Comparison of ENCODE assay signal across 3 worm cellular contexts in the genomic region with DNA sequence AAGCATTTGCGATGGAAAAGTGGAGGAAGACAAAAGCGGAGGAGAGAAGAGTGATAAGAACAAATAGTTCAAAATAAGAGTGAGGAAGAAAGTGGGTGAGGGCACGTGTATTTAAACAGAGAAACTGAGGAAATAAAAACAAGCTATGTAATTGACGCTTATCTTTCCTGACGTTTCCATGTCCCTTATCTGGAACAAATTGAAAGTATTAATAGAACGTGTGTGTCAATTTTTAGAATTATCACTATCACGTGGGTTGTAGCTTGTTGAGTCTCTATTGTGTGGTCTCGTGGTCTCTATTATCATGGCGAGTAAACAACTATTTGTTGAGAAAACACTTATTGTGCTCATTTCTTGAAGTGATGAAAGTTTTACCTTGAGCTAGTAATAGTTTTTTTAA.
TF ChIP-seq lines count a peak whose summit lies in the region.

A gene (minus strand): TSS at position 104 of the 400 bp plus-strand sequence.

TF ChIP-seq in whole organism, L1 larva, 84 proteins besides CTCF, POLR2A, EP300 and RAD21 (continued from another document and continues in another):
- TF ChIP-seq aly-2 (tag; optimal IDR thresholded peaks at IDR 0.05; lab: Kevin White, UChicago), result no peak
- TF ChIP-seq lsy-2 (tag; optimal IDR thresholded peaks at IDR 0.05; lab: Kevin White, UChicago), result no peak
- TF ChIP-seq Y116A8C.19 (tag; optimal IDR thresholded peaks at IDR 0.05; lab: Kevin White, UChicago; ENCODE audit: borderline replicate concordance), result no peak
- TF ChIP-seq ceh-8 (GFP tag; optimal IDR thresholded peaks at IDR 0.05; lab: Kevin White, UChicago), result no peak
- TF ChIP-seq sptf-1 (tag; optimal IDR thresholded peaks at IDR 0.05; lab: Kevin White, UChicago), result no peak
- no peak for TF ChIP-seq unc-62 (GFP tag; optimal IDR thresholded peaks at IDR 0.05; lab: Kevin White, UChicago)
- TF ChIP-seq pqm-1 (tag; optimal IDR thresholded peaks at IDR 0.05; lab: Kevin White, UChicago), result no peak
- no peak for TF ChIP-seq lin-13 (GFP tag; optimal IDR thresholded peaks at IDR 0.05; lab: Kevin White, UChicago)
- TF ChIP-seq fkh-8 (tag; optimal IDR thresholded peaks at IDR 0.05; lab: Kevin White, UChicago), result no peak
- TF ChIP-seq lin-39 (tag; optimal IDR thresholded peaks at IDR 0.05; lab: Kevin White, UChicago), result no peak
- no peak for TF ChIP-seq efl-1 (optimal IDR thresholded peaks at IDR 0.05; lab: Kevin White, UChicago)
- peak in 1 of 2 experiments; percentile 87 for TF ChIP-seq efl-1 (GFP tag; optimal IDR thresholded peaks at IDR 0.05 in 1 of 2; lab: Kevin White, UChicago)
- no peak for TF ChIP-seq mep-1 (tag; optimal IDR thresholded peaks at IDR 0.05; lab: Kevin White, UChicago)
- no peak for TF ChIP-seq nhr-12 (tag; optimal IDR thresholded peaks at IDR 0.05; lab: Kevin White, UChicago)
- no peak for TF ChIP-seq C04F5.9 (tag; optimal IDR thresholded peaks at IDR 0.05; lab: Kevin White, UChicago)
- no peak for TF ChIP-seq sup-37 (GFP tag; optimal IDR thresholded peaks at IDR 0.05; lab: Kevin White, UChicago)
- no peak for TF ChIP-seq nhr-11 (tag; optimal IDR thresholded peaks at IDR 0.05; lab: Kevin White, UChicago)
- peak; percentile 68 for TF ChIP-seq nhr-71 (tag; optimal IDR thresholded peaks at IDR 0.05; lab: Kevin White, UChicago)
- TF ChIP-seq ceh-63 (GFP tag; optimal IDR thresholded peaks at IDR 0.05; lab: Kevin White, UChicago), result no peak
- no peak for TF ChIP-seq F16B12.6 (tag; optimal IDR thresholded peaks at IDR 0.05; lab: Kevin White, UChicago)
- TF ChIP-seq ztf-4 (tag; optimal IDR thresholded peaks at IDR 0.05; lab: Kevin White, UChicago), result no peak
- TF ChIP-seq tbx-2 (tag; optimal IDR thresholded peaks at IDR 0.05; lab: Kevin White, UChicago), result no peak
- TF ChIP-seq nhr-19 (GFP tag; conservative IDR thresholded peaks at IDR 0.05; lab: Robert Waterston, UW), result peak; percentile 32
- no peak for TF ChIP-seq lir-3 (tag; optimal IDR thresholded peaks at IDR 0.05; lab: Kevin White, UChicago; ENCODE audit: poor library complexity)
- no peak for TF ChIP-seq sox-4 (tag; optimal IDR thresholded peaks at IDR 0.05; lab: Kevin White, UChicago)
- no peak for TF ChIP-seq nhr-77 (tag; optimal IDR thresholded peaks at IDR 0.05; lab: Kevin White, UChicago)
- peak; percentile 58 for TF ChIP-seq hpl-2 (GFP tag; optimal IDR thresholded peaks at IDR 0.05; lab: Kevin White, UChicago)
- TF ChIP-seq rnt-1 (tag; optimal IDR thresholded peaks at IDR 0.05; lab: Kevin White, UChicago), result no peak
- no peak for TF ChIP-seq C34B4.2 (tag; optimal IDR thresholded peaks at IDR 0.05; lab: Kevin White, UChicago)
- peak in 1 of 2 experiments; percentile 76 for TF ChIP-seq lin-35 (GFP tag; optimal IDR thresholded peaks at IDR 0.05; lab: Kevin White, UChicago)
- TF ChIP-seq vab-15 (tag; optimal IDR thresholded peaks at IDR 0.05; lab: Kevin White, UChicago), result no peak
- no peak for TF ChIP-seq grh-1 (GFP tag; IDR thresholded peaks at IDR 0.05; lab: Robert Waterston, UW)
- peak; percentile 30 for TF ChIP-seq nhr-85 (tag; lab: Kevin White, UChicago)
- no peak for TF ChIP-seq irx-1 (tag; optimal IDR thresholded peaks at IDR 0.05; lab: Kevin White, UChicago)
- TF ChIP-seq nhr-47 (tag; optimal IDR thresholded peaks at IDR 0.05; lab: Kevin White, UChicago), result no peak
- TF ChIP-seq swsn-7 (tag; optimal IDR thresholded peaks at IDR 0.05; lab: Kevin White, UChicago), result no peak
- no peak for TF ChIP-seq pag-3 (tag; optimal IDR thresholded peaks at IDR 0.05; lab: Kevin White, UChicago; ENCODE audit: borderline replicate concordance, insufficient read depth)
- TF ChIP-seq unc-30 (tag; optimal IDR thresholded peaks at IDR 0.05; lab: Kevin White, UChicago), result no peak
- TF ChIP-seq unc-130 (tag; optimal IDR thresholded peaks at IDR 0.05; lab: Kevin White, UChicago), result no peak
- TF ChIP-seq nhr-28 (tag; optimal IDR thresholded peaks at IDR 0.05; lab: Kevin White, UChicago), result no peak
- no peak for TF ChIP-seq hlh-17 (GFP tag; optimal IDR thresholded peaks at IDR 0.05; lab: Kevin White, UChicago; ENCODE audit: borderline replicate concordance)
- no peak for TF ChIP-seq ets-5 (GFP tag; IDR thresholded peaks at IDR 0.05; lab: Robert Waterston, UW)
- no peak for TF ChIP-seq hlh-4 (tag; optimal IDR thresholded peaks at IDR 0.05; lab: Kevin White, UChicago)
- TF ChIP-seq unc-86 (tag; optimal IDR thresholded peaks at IDR 0.05; lab: Kevin White, UChicago), result no peak

TF ChIP-seq in whole organism, L2 larva, 48 proteins besides CTCF, POLR2A, EP300 and RAD21 (continued from another document):
- TF ChIP-seq Y55F3AM.14 (GFP tag; optimal IDR thresholded peaks at IDR 0.05; lab: Kevin White, UChicago), result no peak
- TF ChIP-seq snpc-4 (tag; optimal IDR thresholded peaks at IDR 0.05; lab: Kevin White, UChicago), result no peak
- no peak for TF ChIP-seq R02D3.7 (tag; optimal IDR thresholded peaks at IDR 0.05; lab: Kevin White, UChicago)
- no peak for TF ChIP-seq lsy-2 (tag; optimal IDR thresholded peaks at IDR 0.05; lab: Kevin White, UChicago)
- TF ChIP-seq unc-55 (GFP tag; optimal IDR thresholded peaks at IDR 0.05; lab: Kevin White, UChicago), result no peak
- peak; percentile 76 for TF ChIP-seq crh-2 (tag; optimal IDR thresholded peaks at IDR 0.05; lab: Kevin White, UChicago)
- peak; percentile 43 for TF ChIP-seq nhr-129 (tag; optimal IDR thresholded peaks at IDR 0.05; lab: Kevin White, UChicago)
- TF ChIP-seq nhr-25 (tag; optimal IDR thresholded peaks at IDR 0.05; lab: Kevin White, UChicago), result no peak
- no peak for TF ChIP-seq nhr-237 (tag; optimal IDR thresholded peaks at IDR 0.05; lab: Kevin White, UChicago)
- peak; percentile 86 for TF ChIP-seq sma-9 (GFP tag; optimal IDR thresholded peaks at IDR 0.05; lab: Kevin White, UChicago)
- no peak for TF ChIP-seq sma-9 (tag; optimal IDR thresholded peaks at IDR 0.05; lab: Kevin White, UChicago)
- TF ChIP-seq gmeb-1 (tag; optimal IDR thresholded peaks at IDR 0.05; lab: Kevin White, UChicago), result peak; percentile 55
- no peak for TF ChIP-seq ztf-4 (tag; optimal IDR thresholded peaks at IDR 0.05; lab: Kevin White, UChicago)
- no peak for TF ChIP-seq aly-2 (tag; optimal IDR thresholded peaks at IDR 0.05; lab: Kevin White, UChicago)
TF ChIP-seq in whole organism, L2 larva: peak in this region for 5.

TF ChIP-seq in whole organism, L4 larva, 104 proteins besides CTCF, POLR2A, EP300 and RAD21 (continued from another document):
- TF ChIP-seq mdl-1 (tag; optimal IDR thresholded peaks at IDR 0.05; lab: Kevin White, UChicago) (peak in 1 of 2 experiments; percentile 72), arid-1 (GFP tag; conservative IDR thresholded peaks at IDR 0.05; lab: Robert Waterston, UW) (no peak), nhr-28 (tag; optimal IDR thresholded peaks at IDR 0.05; lab: Kevin White, UChicago) (peak; percentile 80), lin-15B (tag; optimal IDR thresholded peaks at IDR 0.05; lab: Kevin White, UChicago) (no peak), dmd-6 (GFP tag; IDR thresholded peaks at IDR 0.05; lab: Robert Waterston, UW) (peak; percentile 95), duxl-1 (tag; optimal IDR thresholded peaks at IDR 0.05; lab: Kevin White, UChicago; ENCODE audit: poor library complexity) (no peak), nhr-48 (tag; optimal IDR thresholded peaks at IDR 0.05; lab: Kevin White, UChicago) (peak; percentile 91), spr-1 (tag; optimal IDR thresholded peaks at IDR 0.05; lab: Kevin White, UChicago) (no peak), gei-8 (GFP tag; optimal IDR thresholded peaks at IDR 0.05; lab: Kevin White, UChicago) (no peak), vab-7 (GFP tag; IDR thresholded peaks at IDR 0.05; lab: Robert Waterston, UW) (no peak), nhr-77 (tag; optimal IDR thresholded peaks at IDR 0.05; lab: Kevin White, UChicago) (peak; percentile 58), nhr-10 (tag; optimal IDR thresholded peaks at IDR 0.05; lab: Kevin White, UChicago) (peak; percentile 46), zfp-3 (GFP tag; conservative IDR thresholded peaks at IDR 0.05; lab: Robert Waterston, UW) (no peak), lin-38 (GFP tag; IDR thresholded peaks at IDR 0.05; lab: Robert Waterston, UW) (no peak), nhr-6 (tag; optimal IDR thresholded peaks at IDR 0.05; lab: Kevin White, UChicago) (peak; percentile 20), hlh-11 (tag; optimal IDR thresholded peaks at IDR 0.05; lab: Kevin White, UChicago) (peak; percentile 91), unc-39 (tag; optimal IDR thresholded peaks at IDR 0.05; lab: Kevin White, UChicago) (no peak), ztf-11 (tag; optimal IDR thresholded peaks at IDR 0.05; lab: Kevin White, UChicago) (no peak), php-3 (GFP tag; IDR thresholded peaks at IDR 0.05; lab: Robert Waterston, UW) (peak; percentile 74), nhr-102 (tag; optimal IDR thresholded peaks at IDR 0.05; lab: Kevin White, UChicago) (peak; percentile 89), daf-8 (GFP tag; IDR thresholded peaks at IDR 0.05; lab: Robert Waterston, UW) (no peak), zag-1 (tag; optimal IDR thresholded peaks at IDR 0.05; lab: Kevin White, UChicago) (no peak), hmg-1.1 (GFP tag; IDR thresholded peaks at IDR 0.05; lab: Robert Waterston, UW) (no peak), pha-4 (GFP tag; IDR thresholded peaks at IDR 0.05; lab: Robert Waterston, UW) (no peak), pha-4 (tag; optimal IDR thresholded peaks at IDR 0.05; lab: Kevin White, UChicago) (no peak), T20F7.1 (GFP tag; optimal IDR thresholded peaks at IDR 0.05; lab: Kevin White, UChicago) (peak; percentile 38), hif-1 (tag; optimal IDR thresholded peaks at IDR 0.05; lab: Kevin White, UChicago) (peak in 1 of 2 experiments; percentile 4), lin-39 (tag; optimal IDR thresholded peaks at IDR 0.05; lab: Kevin White, UChicago) (no peak), ceh-20 (GFP tag; IDR thresholded peaks at IDR 0.05; lab: Robert Waterston, UW) (no peak), nhr-76 (tag; optimal IDR thresholded peaks at IDR 0.05; lab: Kevin White, UChicago) (no peak), sdz-12 (GFP tag; optimal IDR thresholded peaks at IDR 0.05; lab: Kevin White, UChicago) (no peak), tra-1 (GFP tag; IDR thresholded peaks at IDR 0.05; lab: Robert Waterston, UW) (peak; percentile 69)
